Fruit fly (Drosophila melanogaster) whole organism, embryonic: Measurements from ENCODE around the gene Sgt1.

Source experiments
- ATbp ChIP-seq: fragments of 200-800 bp; sonication (Bioruptor generic); optimal IDR thresholded peaks from 2 replicates; lab custom pipeline; 2017; ENCODE audit warnings: missing biosample characterization, mild to moderate bottlenecking, missing genetic modification characterization, missing genetic modification reagents
- Ada2b ChIP-seq: fragments of 200-800 bp; sonication (Bioruptor generic); IDR thresholded peaks from 2 replicates; pipeline ENCODE4 v1.3.6; 2022; ENCODE audit warnings: missing biosample characterization, missing genetic modification characterization
- Awh ChIP-seq: fragments of 200-800 bp; sonication (Bioruptor generic); IDR thresholded peaks from 2 replicates; pipeline ENCODE4, ENCODE4 v1.3.6; 2022; ENCODE audit warnings: missing biosample characterization, missing genetic modification characterization
- B-H1 ChIP-seq: fragments of 200-800 bp; sonication (Bioruptor generic); IDR thresholded peaks from 3 replicates; pipeline ENCODE4 v1.3.6; 2022; ENCODE audit warnings: missing biosample characterization, missing genetic modification characterization
- CG10543 ChIP-seq: fragments of 200-800 bp; sonication (Bioruptor generic); optimal IDR thresholded peaks from 3 replicates; lab custom pipeline; 2017; ENCODE audit warnings: missing biosample characterization, mild to moderate bottlenecking, missing genetic modification characterization, moderate library complexity
- CG10565 ChIP-seq: fragments of 200-800 bp; sonication (Bioruptor generic); optimal IDR thresholded peaks from 3 replicates; lab custom pipeline; 2016; ENCODE audit warnings: missing biosample characterization, mild to moderate bottlenecking, missing genetic modification characterization
- CG11504 ChIP-seq: fragments of 200-800 bp; sonication (Bioruptor generic); optimal IDR thresholded peaks from 3 replicates; lab custom pipeline; 2019; ENCODE audit warnings: missing biosample characterization, mild to moderate bottlenecking, missing genetic modification characterization, moderate library complexity
- CG13296 ChIP-seq: fragments of 200-800 bp; sonication (Bioruptor generic); optimal IDR thresholded peaks from 3 replicates; lab custom pipeline; 2018; ENCODE audit warnings: missing biosample characterization, mild to moderate bottlenecking, missing genetic modification characterization
- CG14965 ChIP-seq: fragments of 200-800 bp; sonication (Bioruptor generic); optimal IDR thresholded peaks from 2 replicates; lab custom pipeline; 2016; ENCODE audit warnings: missing biosample characterization, missing genetic modification characterization, borderline replicate concordance
- CG17829 ChIP-seq: fragments of 200-800 bp; optimal IDR thresholded peaks from 2 replicates; lab custom pipeline; 2019; ENCODE audit warnings: missing biosample characterization, mild to moderate bottlenecking, missing genetic modification characterization, moderate library complexity
- CG18619 ChIP-seq: fragments of 200-800 bp; sonication (Bioruptor generic); optimal IDR thresholded peaks from 3 replicates; lab custom pipeline; 2017; ENCODE audit warnings: missing biosample characterization, mild to moderate bottlenecking, missing genetic modification characterization
- CG2202 ChIP-seq: fragments of 200-800 bp; sonication (Bioruptor generic); optimal IDR thresholded peaks from 2 replicates; lab custom pipeline; 2018; ENCODE audit warnings: missing biosample characterization, mild to moderate bottlenecking, missing genetic modification characterization
- CG2875 ChIP-seq: fragments of 200-800 bp; sonication (Bioruptor generic); optimal IDR thresholded peaks from 2 replicates; lab custom pipeline; 2017; ENCODE audit warnings: missing biosample characterization, mild to moderate bottlenecking, missing genetic modification characterization, missing genetic modification reagents
- CG2889 ChIP-seq: fragments of 200-800 bp; sonication (Bioruptor generic); IDR thresholded peaks from 3 replicates; pipeline ENCODE4 v1.3.6; 2022; ENCODE audit warnings: missing biosample characterization, missing genetic modification characterization
- CG33557 ChIP-seq: fragments of 200-800 bp; sonication (Bioruptor generic); optimal IDR thresholded peaks from 2 replicates; lab custom pipeline; 2019; ENCODE audit warnings: missing biosample characterization, mild to moderate bottlenecking, missing genetic modification characterization, moderate library complexity
- CG42726 ChIP-seq: fragments of 200-800 bp; sonication (Bioruptor generic); IDR thresholded peaks from 2 replicates; pipeline ENCODE4 v1.3.6; 2022; ENCODE audit warnings: missing biosample characterization, missing genetic modification characterization; ENCODE audit not compliant: partially characterized antibody
- CG5953 ChIP-seq: fragments of 200-800 bp; sonication (Bioruptor generic); IDR thresholded peaks from 2 replicates; pipeline ENCODE4 v1.3.6; 2022; ENCODE audit warnings: missing biosample characterization, missing genetic modification characterization
- CG6689 ChIP-seq: fragments of 200-800 bp; sonication (Bioruptor generic); IDR thresholded peaks from 2 replicates; pipeline ENCODE4 v1.3.6; 2022; ENCODE audit warnings: missing biosample characterization, missing genetic modification characterization
- CG6765 ChIP-seq: fragments of 200-800 bp; sonication (Bioruptor generic); optimal IDR thresholded peaks from 3 replicates; lab custom pipeline; 2017; ENCODE audit warnings: missing biosample characterization, mild to moderate bottlenecking, missing genetic modification characterization
- CG7271 ChIP-seq: fragments of 200-800 bp; sonication (Bioruptor generic); optimal IDR thresholded peaks from 2 replicates; lab custom pipeline; 2018; ENCODE audit warnings: missing biosample characterization, mild to moderate bottlenecking, missing genetic modification characterization, moderate library complexity
- CG7963 ChIP-seq: fragments of 200-800 bp; sonication (Bioruptor generic); IDR thresholded peaks from 3 replicates; pipeline ENCODE4 v1.3.6; 2022; ENCODE audit warnings: missing biosample characterization, missing genetic modification characterization; ENCODE audit not compliant: partially characterized antibody
- CG8359 ChIP-seq: fragments of 200-800 bp; sonication (Bioruptor generic); optimal IDR thresholded peaks from 2 replicates; lab custom pipeline; 2017; ENCODE audit warnings: missing biosample characterization, mild to moderate bottlenecking, missing genetic modification characterization, borderline replicate concordance
- Doc2 ChIP-seq: fragments of 200-800 bp; sonication (Bioruptor generic); IDR thresholded peaks from 2 replicates; pipeline ENCODE4 v1.3.6; 2022; ENCODE audit warnings: missing biosample characterization, missing genetic modification characterization
- H15 ChIP-seq: fragments of 200-800 bp; sonication (Bioruptor generic); IDR thresholded peaks from 3 replicates; pipeline ENCODE4 v1.3.6; 2022; ENCODE audit warnings: missing biosample characterization, missing genetic modification characterization
- Lhr ChIP-seq: fragments of 200-800 bp; sonication (Bioruptor generic); optimal IDR thresholded peaks from 3 replicates; lab custom pipeline; 2017; ENCODE audit warnings: mild to moderate bottlenecking, missing biosample characterization, missing genetic modification reagents, missing genetic modification characterization
- MTF-1 ChIP-seq: fragments of 200-800 bp; sonication (Bioruptor generic); optimal IDR thresholded peaks from 2 replicates; lab custom pipeline; 2018; ENCODE audit warnings: missing biosample characterization, mild to moderate bottlenecking, missing genetic modification characterization, borderline replicate concordance
- Mes4 ChIP-seq: fragments of 200-800 bp; sonication (Bioruptor generic); optimal IDR thresholded peaks from 2 replicates; lab custom pipeline; 2016; ENCODE audit warnings: missing biosample characterization, missing genetic modification characterization
- PHDP ChIP-seq: fragments of 200-800 bp; sonication (Bioruptor generic); optimal IDR thresholded peaks from 3 replicates; lab custom pipeline; 2018; ENCODE audit warnings: missing biosample characterization, mild to moderate bottlenecking, missing genetic modification characterization, moderate library complexity
- Ravus ChIP-seq: fragments of 200-800 bp; sonication (Bioruptor generic); IDR thresholded peaks from 2 replicates; pipeline ENCODE4 v1.3.6; 2022; ENCODE audit warnings: missing biosample characterization, missing genetic modification characterization
- Sin3A ChIP-seq: fragments of >200 bp; optimal IDR thresholded peaks from 2 replicates; lab custom pipeline; 2018
- Usf ChIP-seq: fragments of 200-800 bp; sonication (Bioruptor generic); optimal IDR thresholded peaks from 2 replicates; lab custom pipeline; 2017; ENCODE audit warnings: missing genotype, missing biosample characterization, missing genetic modification characterization
- Xrp1 ChIP-seq: fragments of 200-800 bp; sonication (Bioruptor generic); IDR thresholded peaks from 2 replicates; pipeline ENCODE4 v1.3.6; 2022; ENCODE audit warnings: missing biosample characterization, missing genetic modification characterization
- ash1 ChIP-seq: fragments of 200-800 bp; sonication (Bioruptor generic); optimal IDR thresholded peaks from 2 replicates; lab custom pipeline; 2018; ENCODE audit warnings: missing biosample characterization, mild to moderate bottlenecking, missing genetic modification characterization
- bcd ChIP-seq: fragments of 200-800 bp; sonication (Bioruptor generic); optimal IDR thresholded peaks from 2 replicates; lab custom pipeline; 2017; ENCODE audit warnings: missing biosample characterization, mild to moderate bottlenecking, missing genetic modification characterization
- cato ChIP-seq: fragments of 200-800 bp; sonication (Bioruptor generic); optimal IDR thresholded peaks from 2 replicates; lab custom pipeline; 2016; ENCODE audit warnings: missing biosample characterization, missing genetic modification characterization, borderline replicate concordance
- croc ChIP-seq: fragments of 200-800 bp; sonication (Bioruptor generic); conservative IDR thresholded peaks from 3 replicates; pipeline ENCODE4 v1.3.6; 2022; ENCODE audit warnings: missing biosample characterization, missing genetic modification characterization
- gcm2 ChIP-seq: fragments of 200-800 bp; sonication (Bioruptor generic); optimal IDR thresholded peaks from 2 replicates; lab custom pipeline; 2016; ENCODE audit warnings: missing biosample characterization, missing genetic modification characterization
- gem ChIP-seq: fragments of 200-800 bp; sonication (Bioruptor generic); optimal IDR thresholded peaks from 2 replicates; lab custom pipeline; 2019; ENCODE audit warnings: missing biosample characterization, mild to moderate bottlenecking, missing genetic modification characterization, moderate library complexity
- gsb-n ChIP-seq: fragments of 200-800 bp; sonication (Bioruptor generic); optimal IDR thresholded peaks from 3 replicates; lab custom pipeline; 2018; ENCODE audit warnings: missing biosample characterization, mild to moderate bottlenecking, missing genetic modification characterization
- inv ChIP-seq: fragments of 200-800 bp; sonication (Bioruptor generic); IDR thresholded peaks from 2 replicates; pipeline ENCODE4 v1.3.6; 2022; ENCODE audit warnings: missing biosample characterization, missing genetic modification characterization; ENCODE audit not compliant: partially characterized antibody
- luna ChIP-seq: fragments of 200-800 bp; sonication (Bioruptor generic); optimal IDR thresholded peaks from 2 replicates; lab custom pipeline; 2016; ENCODE audit warnings: missing biosample characterization, missing genetic modification characterization
- mld ChIP-seq: fragments of 200-800 bp; sonication (Bioruptor generic); IDR thresholded peaks from 3 replicates; pipeline ENCODE4 v1.3.6; 2022; ENCODE audit warnings: missing biosample characterization, missing genetic modification characterization; ENCODE audit not compliant: partially characterized antibody
- otp ChIP-seq: fragments of 200-800 bp; sonication (Bioruptor generic); IDR thresholded peaks from 3 replicates; pipeline ENCODE4, ENCODE4 v1.3.6; 2022; ENCODE audit warnings: missing biosample characterization, missing genetic modification characterization
- pb ChIP-seq: fragments of 200-800 bp; sonication (Bioruptor generic); optimal IDR thresholded peaks from 3 replicates; lab custom pipeline; 2016; ENCODE audit warnings: missing biosample characterization, missing genetic modification characterization
- pzg ChIP-seq: fragments of 200-800 bp; sonication (Bioruptor generic); optimal IDR thresholded peaks from 3 replicates; lab custom pipeline; 2018; ENCODE audit warnings: missing biosample characterization, mild to moderate bottlenecking, missing genetic modification characterization, moderate library complexity
- ranshi ChIP-seq: fragments of 200-800 bp; sonication (Bioruptor generic); IDR thresholded peaks from 2 replicates; pipeline ENCODE4 v1.3.6; 2022; ENCODE audit warnings: missing biosample characterization, missing genetic modification characterization
- salm ChIP-seq: fragments of 200-800 bp; sonication (Bioruptor generic); optimal IDR thresholded peaks from 2 replicates; lab custom pipeline; 2018; ENCODE audit warnings: missing biosample characterization, mild to moderate bottlenecking, missing genetic modification characterization
- schlank ChIP-seq: fragments of 200-800 bp; sonication (Bioruptor generic); optimal IDR thresholded peaks from 2 replicates; lab custom pipeline; 2018; ENCODE audit warnings: missing biosample characterization, mild to moderate bottlenecking, missing genetic modification characterization
- sens-2 ChIP-seq: fragments of 200-800 bp; sonication (Bioruptor generic); IDR thresholded peaks from 2 replicates; pipeline ENCODE4 v1.3.6; 2022; ENCODE audit warnings: missing biosample characterization, missing genetic modification characterization
- stc ChIP-seq: fragments of 200-800 bp; sonication (Bioruptor generic); IDR thresholded peaks from 2 replicates; pipeline ENCODE4 v1.3.6; 2022; ENCODE audit warnings: missing biosample characterization, missing genetic modification characterization
- toy ChIP-seq: fragments of 200-800 bp; sonication (Bioruptor generic); IDR thresholded peaks from 2 replicates; pipeline ENCODE4 v1.3.6; 2022; ENCODE audit warnings: missing biosample characterization, missing genetic modification characterization
- vfl ChIP-seq: fragments of 200-800 bp; sonication (Bioruptor generic); optimal IDR thresholded peaks from 2 replicates; lab custom pipeline; 2016; ENCODE audit warnings: missing biosample characterization, missing genetic modification characterization

The Sgt1 gene

dm6 chr3R:8313038-8313437 is 8.0 kb upstream of the Sgt1 start, which contains the start of gene CG7483 (continued):
- TF ChIP-seq gem (no peak), Ada2b (GFP tag; lab: Robert Waterston, UW) (no peak), Doc2 (GFP tag; lab: Robert Waterston, UW) (no peak), Sin3A (lab: Kevin White, UChicago) (peak; percentile 34), Xrp1 (GFP tag; lab: Robert Waterston, UW) (no peak), croc (GFP tag; lab: Robert Waterston, UW) (no peak), CG7963 (GFP tag; lab: Robert Waterston, UW) (peak; percentile 71), CG11504 (tag; lab: Kevin White, UChicago) (peak; percentile 86), luna (GFP tag; lab: Kevin White, UChicago) (no peak), pb (GFP tag; lab: Kevin White, UChicago) (no peak), toy (no peak), PHDP (tag; lab: Kevin White, UChicago) (no peak), CG10543 (GFP tag; lab: Kevin White, UChicago) (no peak), CG2889 (GFP tag; lab: Robert Waterston, UW) (no peak), ATbp (GFP tag; lab: Kevin White, UChicago) (no peak), vfl (GFP tag; lab: Kevin White, UChicago) (no peak), salm (no peak), pzg (peak; percentile 76), H15 (GFP tag; lab: Robert Waterston, UW) (no peak), sens-2 (no peak), CG18619 (GFP tag; lab: Kevin White, UChicago) (no peak), CG6765 (GFP tag; lab: Kevin White, UChicago) (no peak), CG5953 (GFP tag; lab: Robert Waterston, UW) (no peak), Awh (GFP tag; lab: Robert Waterston, UW) (no peak), gcm2 (GFP tag; lab: Kevin White, UChicago) (no peak), B-H1 (GFP tag; lab: Robert Waterston, UW) (no peak), otp (GFP tag; lab: Robert Waterston, UW) (no peak), mld (GFP tag; lab: Robert Waterston, UW) (no peak), inv (GFP tag; lab: Robert Waterston, UW) (peak; percentile 59), Lhr (GFP tag; lab: Kevin White, UChicago) (peak; percentile 21), CG17829 (tag; lab: Kevin White, UChicago) (peak; percentile 36), Usf (GFP tag; lab: Kevin White, UChicago) (no peak), gsb-n (tag; lab: Kevin White, UChicago) (no peak), schlank (no peak), ranshi (no peak), CG33557 (GFP tag; lab: Kevin White, UChicago) (peak; percentile 7), bcd (GFP tag; lab: Kevin White, UChicago) (no peak), MTF-1 (GFP tag; lab: Kevin White, UChicago) (no peak), CG10565 (GFP tag; lab: Kevin White, UChicago) (no peak), CG13296 (GFP tag; lab: Kevin White, UChicago) (no peak), stc (GFP tag; lab: Robert Waterston, UW) (no peak), CG6689 (GFP tag; lab: Robert Waterston, UW) (no peak), CG2875 (GFP tag; lab: Kevin White, UChicago) (no peak), CG7271 (peak; percentile 3), CG8359 (no peak), Ravus (GFP tag; lab: Robert Waterston, UW) (no peak), CG42726 (0 out of 2 replicates have a peak, but pooled peaks have one; percentile 39), ash1 (no peak), CG14965 (no peak), CG2202 (tag; lab: Kevin White, UChicago) (no peak), Mes4 (no peak), cato (GFP tag; lab: Kevin White, UChicago) (no peak)
